Fruit fly (Drosophila melanogaster) whole organism, embryonic: ENCODE data around the gene Seipin.

Experiments used
- CG10267 ChIP-seq: fragments of 200-800 bp; sonication (Bioruptor generic); optimal IDR thresholded peaks from 2 replicates; lab custom pipeline; 2018; ENCODE audit warnings: missing biosample characterization, mild to moderate bottlenecking, missing genetic modification characterization, moderate library complexity
- CG10321 ChIP-seq: fragments of 200-800 bp; sonication (Bioruptor generic); IDR thresholded peaks from 2 replicates; pipeline ENCODE4 v1.3.6; 2022; ENCODE audit warnings: missing biosample characterization, missing genetic modification characterization
- CG17829 ChIP-seq: fragments of 200-800 bp; optimal IDR thresholded peaks from 2 replicates; lab custom pipeline; 2019; ENCODE audit warnings: missing biosample characterization, mild to moderate bottlenecking, missing genetic modification characterization, moderate library complexity
- CG3407 ChIP-seq: fragments of 200-800 bp; sonication (Bioruptor generic); optimal IDR thresholded peaks from 2 replicates; lab custom pipeline; 2018; ENCODE audit warnings: missing biosample characterization, mild to moderate bottlenecking, missing genetic modification characterization
- CG9215 ChIP-seq: fragments of 200-800 bp; sonication (Bioruptor generic); IDR thresholded peaks from 2 replicates; pipeline ENCODE4 v1.3.6; 2022; ENCODE audit warnings: missing biosample characterization, missing genetic modification characterization
- Sox102F ChIP-seq: fragments of 200-800 bp; sonication (Bioruptor generic); optimal IDR thresholded peaks from 2 replicates; lab custom pipeline; 2018; ENCODE audit warnings: missing biosample characterization, mild to moderate bottlenecking, missing genetic modification characterization, moderate library complexity
- Tbp ChIP-seq: fragments of >200 bp; optimal IDR thresholded peaks from 2 replicates; lab custom pipeline; 2018; ENCODE audit warnings: missing biosample characterization, missing genetic modification characterization
- sens-2 ChIP-seq: fragments of 200-800 bp; sonication (Bioruptor generic); IDR thresholded peaks from 2 replicates; pipeline ENCODE4 v1.3.6; 2022; ENCODE audit warnings: missing biosample characterization, missing genetic modification characterization
- sob ChIP-seq: fragments of 200-800 bp; sonication (Bioruptor generic); IDR thresholded peaks from 2 replicates; pipeline ENCODE4 v1.3.6; 2022; ENCODE audit warnings: missing biosample characterization, missing genetic modification characterization
- unc-4 ChIP-seq: fragments of 200-800 bp; sonication (Bioruptor generic); IDR thresholded peaks from 2 replicates; pipeline ENCODE4 v1.3.6; 2022; ENCODE audit warnings: missing biosample characterization, missing genetic modification characterization; ENCODE audit not compliant: partially characterized antibody
- yki ChIP-seq: fragments of >200 bp; optimal IDR thresholded peaks from 3 replicates; lab custom pipeline; 2018

DNA sequence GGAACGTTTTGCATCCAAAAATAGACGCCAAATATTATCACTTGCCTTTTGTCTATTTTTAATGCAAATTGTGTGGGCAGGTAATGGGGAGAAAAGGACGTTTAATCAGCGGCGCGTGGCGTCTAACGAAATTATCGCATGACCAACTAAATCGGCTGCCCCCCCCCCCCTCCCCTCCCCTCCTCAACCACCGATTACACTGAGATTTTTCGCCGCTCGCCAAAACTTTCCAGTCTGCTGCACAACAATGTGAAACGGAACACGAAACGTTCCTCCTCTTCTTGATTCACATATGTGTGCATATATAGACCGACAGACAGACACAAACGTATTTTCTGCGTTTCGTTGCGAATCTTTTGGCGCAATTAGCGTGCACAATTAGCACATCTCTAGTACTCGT lies 31.5 kb downstream of the Seipin start:
- TF ChIP-seq sens-2 (GFP tag; lab: Robert Waterston, UW) (no peak), Tbp (no peak), CG10321 (GFP tag; lab: Robert Waterston, UW) (no peak), Sox102F (GFP tag; lab: Kevin White, UChicago) (no peak), CG17829 (tag; lab: Kevin White, UChicago) (no peak), unc-4 (GFP tag; lab: Robert Waterston, UW) (no peak), sob (GFP tag; lab: Robert Waterston, UW) (no peak), CG3407 (no peak), CG10267 (tag; lab: Kevin White, UChicago) (no peak), yki (lab: Kevin White, UChicago) (no peak), CG9215 (no peak)
